Worm (Caenorhabditis elegans): ENCODE measurements around the gene ssp-32.

Gene ssp-32

ce11 chrIV:9944279-9944678 is 49.1 kb downstream of the ssp-32 start:
- no peak for TF ChIP-seq unc-39 (tag; optimal IDR thresholded peaks at IDR 0.05)
- TF ChIP-seq ceh-43 (GFP tag; optimal IDR thresholded peaks at IDR 0.05), result no peak
- TF ChIP-seq pha-4 (tag; optimal IDR thresholded peaks at IDR 0.05), result no peak
- TF ChIP-seq snpc-4 (tag; optimal IDR thresholded peaks at IDR 0.05), result no peak
